Worm (Caenorhabditis elegans): ENCODE results near the gene tomm-40.

DNA sequence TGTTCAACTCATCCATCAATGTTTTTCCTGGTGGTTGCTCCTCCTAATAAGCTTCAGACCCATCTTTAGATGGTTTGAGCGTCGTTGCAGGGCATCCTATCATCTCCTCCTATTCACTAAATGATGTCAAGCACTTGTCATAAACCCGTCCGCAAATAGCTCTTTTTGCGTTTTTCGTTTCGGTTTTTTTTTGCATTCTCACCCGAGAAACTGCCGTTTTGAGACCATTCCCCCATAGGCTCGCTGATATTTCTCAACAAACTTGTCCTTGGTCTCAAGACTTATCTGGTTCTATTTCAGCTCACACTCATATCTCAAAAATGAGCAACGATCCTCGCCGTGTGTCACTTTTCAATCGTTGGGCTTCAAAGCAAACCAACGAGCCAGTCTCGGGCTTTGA is 13.0 kb downstream of the tomm-40 start, which contains the start of gene cal-2:
- no peak for TF ChIP-seq elt-1 (tag; optimal IDR thresholded peaks at IDR 0.05)
- TF ChIP-seq ama-1 (optimal IDR thresholded peaks at IDR 0.05): no peak
- TF ChIP-seq egl-27 (tag; optimal IDR thresholded peaks at IDR 0.05): no peak
- TF ChIP-seq tbx-2 (tag; optimal IDR thresholded peaks at IDR 0.05): no peak
- no peak for TF ChIP-seq unc-39 (tag; optimal IDR thresholded peaks at IDR 0.05)
- TF ChIP-seq zag-1 (tag; optimal IDR thresholded peaks at IDR 0.05): no peak
- TF ChIP-seq nhr-11 (tag; optimal IDR thresholded peaks at IDR 0.05): no peak
- TF ChIP-seq skn-1 (tag; optimal IDR thresholded peaks at IDR 0.05): no peak
- no peak for TF ChIP-seq aly-2 (tag; optimal IDR thresholded peaks at IDR 0.05)
- no peak for TF ChIP-seq nhr-28 (tag; optimal IDR thresholded peaks at IDR 0.05)

All from whole organism, L3 larva.